Fruit fly (Drosophila melanogaster) whole organism, prepupa: Measurements from ENCODE around the gene Cpr97Eb.
A peak's percentile ranks its signal among the peaks of the same experiment; 100 is the strongest.

Experiments
- Blimp-1 ChIP-seq: fragments of 200-800 bp; sonication (Bioruptor generic); optimal IDR thresholded peaks from 3 replicates; lab custom pipeline; 2017; ENCODE audit warnings: missing biosample characterization, missing genetic modification characterization, mild to moderate bottlenecking, moderate library complexity, missing genetic modification reagents
- CG6276 ChIP-seq: fragments of 200-800 bp; sonication (Bioruptor generic); optimal IDR thresholded peaks from 2 replicates; lab custom pipeline; 2017; ENCODE audit warnings: missing biosample characterization, mild to moderate bottlenecking, missing genetic modification characterization
- CG6792 ChIP-seq: fragments of 200-800 bp; sonication (Bioruptor generic); optimal IDR thresholded peaks from 3 replicates; lab custom pipeline; 2016; ENCODE audit warnings: missing biosample characterization, missing genetic modification characterization
- CG8632 ChIP-seq: fragments of 200-800 bp; sonication (Bioruptor generic); optimal IDR thresholded peaks from 3 replicates; lab custom pipeline; 2016; ENCODE audit warnings: missing biosample characterization, missing genetic modification characterization
- Eip78C ChIP-seq: fragments of 200-800 bp; sonication (Bioruptor generic); peaks from one replicate; lab custom pipeline; 2016; ENCODE audit warnings: missing biosample characterization, missing genetic modification characterization
- ss ChIP-seq, 2 experiments: fragments of 200-800 bp; sonication (Bioruptor generic); optimal IDR thresholded peaks; 2 replicates in 1 of 2; 3 replicates in 1 of 2; lab custom pipeline; 2017 to 2018; ENCODE audit warnings: mild to moderate bottlenecking in 2 of 2, missing biosample characterization in 2 of 2, missing genetic modification characterization in 2 of 2, moderate library complexity in 1 of 2
- svp ChIP-seq: fragments of 200-800 bp; sonication (Bioruptor generic); peaks from one replicate; lab custom pipeline; 2016; ENCODE audit warnings: missing biosample characterization, missing genetic modification characterization

The Cpr97Eb gene

dm6 chr3R:27048561-27049270 lies 42.2 kb downstream of the Cpr97Eb start, which contains the start of gene TwdlT:
Gene TwdlT, plus strand, starts transcription at chr3R:27049220.
- TF ChIP-seq Blimp-1 (GFP tag; lab: Kevin White, UChicago): peak; percentile 95
- peak; percentile 15 for TF ChIP-seq svp (GFP tag; lab: Kevin White, UChicago)
- no peak for TF ChIP-seq CG6792

dm6 chr3R:27040044-27040443 lies 50.9 kb downstream of the Cpr97Eb start:
- TF ChIP-seq ss (GFP tag; optimal IDR thresholded peaks at IDR 0.05; lab: Kevin White, UChicago): peak in 1 of 2 experiments; percentile 93
- TF ChIP-seq CG8632 (GFP tag; lab: Kevin White, UChicago): no peak
- peak; percentile 8 for TF ChIP-seq Eip78C
- TF ChIP-seq CG6276 (GFP tag; lab: Kevin White, UChicago): no peak
- TF ChIP-seq, all 60 proteins: peak for 2
